Worm (Caenorhabditis elegans) whole organism, L2 larva: ENCODE data around the gene ran-1.

ENCODE experiments used
- egl-27 ChIP-seq: sonication (generic microtip); optimal IDR thresholded peaks from 3 replicates; lab custom pipeline; 2017; ENCODE audit warnings: missing biosample characterization, missing genetic modification reagents, missing genetic modification characterization
- lsy-2 ChIP-seq, 2 experiments: fragments of 150-350 bp in 1 of 2; sonication (generic microtip) in 1 of 2; optimal IDR thresholded peaks; 2 replicates each; lab custom pipeline; 2014 to 2017; ENCODE audit warnings: missing biosample characterization in 2 of 2, missing genetic modification characterization in 2 of 2
- nhr-237 ChIP-seq: fragments of 150-350 bp; optimal IDR thresholded peaks from 2 replicates; lab custom pipeline; 2014; ENCODE audit warnings: missing biosample characterization, missing genetic modification characterization
- snpc-4 ChIP-seq: fragments of 150-350 bp; optimal IDR thresholded peaks from 2 replicates; lab custom pipeline; 2014; ENCODE audit warnings: missing biosample characterization, missing genetic modification characterization

- no peak for TF ChIP-seq lsy-2 (tag; optimal IDR thresholded peaks at IDR 0.05; lab: Kevin White, UChicago)
- no peak for TF ChIP-seq nhr-237
- no peak for TF ChIP-seq snpc-4
- no peak for TF ChIP-seq egl-27 (tag; lab: Kevin White, UChicago)
Measured at ce11 chrIII:10706481-10706880, 41.0 kb downstream of the ran-1 start.
